Worm (Caenorhabditis elegans) whole organism, L4 larva: ENCODE results near the gene cyp-33C8.
A peak's percentile ranks its signal among the peaks of the same experiment; 100 is the strongest.

Source experiments
- D1046.2 ChIP-seq: fragments of 200-800 bp; sonication (Bioruptor generic); IDR thresholded peaks from 2 replicates; pipeline ENCODE4 v1.3.6; 2022; ENCODE audit warnings: missing genetic modification characterization, missing compliant biosample characterization
- F10B5.3 ChIP-seq: sonication (generic microtip); optimal IDR thresholded peaks from 2 replicates; lab custom pipeline; 2016; ENCODE audit warnings: mild to moderate bottlenecking, missing genetic modification characterization, missing compliant biosample characterization
- F26F4.8 ChIP-seq: fragments of 200-800 bp; sonication (Bioruptor generic); conservative IDR thresholded peaks from 2 replicates; pipeline ENCODE4 v1.3.6; 2022; ENCODE audit warnings: missing genetic modification characterization, missing compliant biosample characterization
- F49E8.2 ChIP-seq: sonication (generic microtip); optimal IDR thresholded peaks from 2 replicates; lab custom pipeline; 2016; ENCODE audit warnings: missing compliant biosample characterization, mild to moderate bottlenecking, missing genetic modification characterization, borderline replicate concordance
- Y48G9A.11 ChIP-seq: fragments of 200-800 bp; sonication (Bioruptor generic); IDR thresholded peaks from 2 replicates; pipeline ENCODE4 v1.3.6; 2022; ENCODE audit warnings: missing genetic modification reagents, missing genetic modification characterization, missing compliant biosample characterization
- Y75B8A.6 ChIP-seq: fragments of 200-800 bp; sonication (Bioruptor generic); IDR thresholded peaks from 2 replicates; pipeline ENCODE4 v1.3.6; 2022; ENCODE audit warnings: missing genetic modification reagents, missing genetic modification characterization, missing compliant biosample characterization
- ZK337.2 ChIP-seq: fragments of 200-800 bp; sonication (Bioruptor generic); IDR thresholded peaks from 2 replicates; pipeline ENCODE4 v1.3.6; 2022; ENCODE audit warnings: missing genetic modification reagents, missing genetic modification characterization, missing compliant biosample characterization
- aha-1 ChIP-seq: fragments of 150-350 bp; peaks from one replicate; lab custom pipeline; 2014; ENCODE audit warnings: missing biosample characterization, missing genetic modification characterization
- aly-2 ChIP-seq: sonication (generic microtip); optimal IDR thresholded peaks from 2 replicates; lab custom pipeline; 2018; ENCODE audit warnings: missing biosample characterization, missing genetic modification characterization
- ceh-20 ChIP-seq: fragments of 200-800 bp; sonication (Bioruptor generic); IDR thresholded peaks from 2 replicates; pipeline ENCODE4 v1.3.6; 2022; ENCODE audit warnings: missing genetic modification reagents, missing genetic modification characterization, missing compliant biosample characterization
- daf-12 ChIP-seq: fragments of 150-350 bp; optimal IDR thresholded peaks from 2 replicates; lab custom pipeline; 2014; ENCODE audit warnings: missing biosample characterization, missing genetic modification reagents, missing genetic modification characterization
- daf-16 ChIP-seq, 3 experiments: sonication (generic microtip); optimal IDR thresholded peaks; 2 replicates each; lab custom pipeline; 2016 to 2017; ENCODE audit warnings: missing genetic modification characterization in 3 of 3, missing genetic modification reagents in 3 of 3, mild to moderate bottlenecking in 2 of 3, missing compliant biosample characterization in 2 of 3, missing biosample characterization in 1 of 3, moderate library complexity in 1 of 3
- daf-19 ChIP-seq: fragments of 200-800 bp; sonication (Bioruptor generic); conservative IDR thresholded peaks from 2 replicates; pipeline ENCODE4 v1.3.6; 2022; ENCODE audit warnings: missing genetic modification characterization, missing compliant biosample characterization
- dmd-6 ChIP-seq: fragments of 200-800 bp; sonication (Bioruptor generic); IDR thresholded peaks from 2 replicates; pipeline ENCODE4 v1.3.6; 2022; ENCODE audit warnings: missing genetic modification reagents, missing genetic modification characterization, missing compliant biosample characterization
- dmd-8 ChIP-seq: fragments of 200-800 bp; sonication (Bioruptor generic); IDR thresholded peaks from 2 replicates; pipeline ENCODE4 v1.3.6; 2022; ENCODE audit warnings: missing genetic modification characterization, missing compliant biosample characterization
- dpl-1 ChIP-seq: fragments of 150-350 bp; optimal IDR thresholded peaks from 2 replicates; lab custom pipeline; 2014; ENCODE audit warnings: missing biosample characterization, missing genetic modification reagents, missing genetic modification characterization
- dve-1 ChIP-seq: sonication (generic microtip); optimal IDR thresholded peaks from 2 replicates; lab custom pipeline; 2017; ENCODE audit warnings: antibody characterized with exemption, mild to moderate bottlenecking, missing genetic modification characterization, missing compliant biosample characterization; ENCODE audit not compliant: insufficient read depth
- fkh-10 ChIP-seq: fragments of 150-350 bp; optimal IDR thresholded peaks from 2 replicates; lab custom pipeline; 2014; ENCODE audit warnings: missing biosample characterization, missing genetic modification reagents, missing genetic modification characterization
- gei-8 ChIP-seq: fragments of 200-800 bp; sonication (Bioruptor generic); optimal IDR thresholded peaks from 2 replicates; lab custom pipeline; 2018; ENCODE audit warnings: mild to moderate bottlenecking, missing genetic modification characterization, missing compliant biosample characterization
- hif-1 ChIP-seq, 2 experiments: sonication (generic microtip); optimal IDR thresholded peaks; 2 replicates each; lab custom pipeline; 2016 to 2017; ENCODE audit warnings: missing compliant biosample characterization in 2 of 2, missing genetic modification characterization in 2 of 2, missing genetic modification reagents in 2 of 2, missing genotype in 2 of 2, mild to moderate bottlenecking in 1 of 2
- hlh-11 ChIP-seq: fragments of 200-800 bp; sonication (Bioruptor generic); optimal IDR thresholded peaks from 2 replicates; lab custom pipeline; 2018; ENCODE audit warnings: mild to moderate bottlenecking, missing genetic modification characterization, missing compliant biosample characterization
- hlh-30 ChIP-seq: sonication (generic microtip); optimal IDR thresholded peaks from 2 replicates; lab custom pipeline; 2017; ENCODE audit warnings: antibody characterized with exemption, mild to moderate bottlenecking, missing genetic modification characterization, missing compliant biosample characterization; ENCODE audit not compliant: insufficient read depth
- lim-7 ChIP-seq: fragments of 200-800 bp; sonication (Bioruptor generic); IDR thresholded peaks from 2 replicates; pipeline ENCODE4 v1.3.6; 2022; ENCODE audit warnings: missing genetic modification characterization, missing compliant biosample characterization
- lin-1 ChIP-seq: fragments of 200-800 bp; sonication (Bioruptor generic); IDR thresholded peaks from 2 replicates; pipeline ENCODE4 v1.3.6; 2022; ENCODE audit warnings: missing genetic modification reagents, missing genetic modification characterization, missing compliant biosample characterization
- lin-13 ChIP-seq: fragments of 150-350 bp; optimal IDR thresholded peaks from 2 replicates; lab custom pipeline; 2014; ENCODE audit warnings: missing biosample characterization, missing genetic modification reagents, missing genetic modification characterization
- lin-15B ChIP-seq: fragments of 150-350 bp; sonication (generic microtip); optimal IDR thresholded peaks from 3 replicates; lab custom pipeline; 2014; ENCODE audit warnings: missing biosample characterization, missing genetic modification characterization
- lin-29 ChIP-seq: fragments of 200-800 bp; sonication (Bioruptor generic); IDR thresholded peaks from 2 replicates; pipeline ENCODE4 v1.3.6; 2022; ENCODE audit warnings: missing genetic modification reagents, missing genetic modification characterization, missing compliant biosample characterization
- lin-38 ChIP-seq: fragments of 200-800 bp; sonication (Bioruptor generic); IDR thresholded peaks from 2 replicates; pipeline ENCODE4 v1.3.6; 2022; ENCODE audit warnings: missing genetic modification reagents, missing genetic modification characterization, missing compliant biosample characterization
- mdl-1 ChIP-seq, 2 experiments: fragments of 150-350 bp in 1 of 2; sonication (generic microtip) in 1 of 2; optimal IDR thresholded peaks; 2 replicates each; lab custom pipeline; 2014 to 2017; ENCODE audit warnings: missing biosample characterization in 2 of 2, missing genetic modification characterization in 2 of 2
- mdt-29 ChIP-seq: fragments of 200-800 bp; sonication (Bioruptor generic); IDR thresholded peaks from 2 replicates; pipeline ENCODE4 v1.3.6; 2022; ENCODE audit warnings: missing genetic modification reagents, missing genetic modification characterization, missing compliant biosample characterization
- mep-1 ChIP-seq: fragments of 150-350 bp; sonication (generic microtip); optimal IDR thresholded peaks from 3 replicates; lab custom pipeline; 2014; ENCODE audit warnings: missing biosample characterization, missing genetic modification characterization
- mes-2 ChIP-seq: sonication (generic microtip); optimal IDR thresholded peaks from 2 replicates; lab custom pipeline; 2016; ENCODE audit warnings: missing genotype, mild to moderate bottlenecking, missing genetic modification characterization, missing compliant biosample characterization; ENCODE audit not compliant: poor library complexity, severe bottlenecking
- mxl-2 ChIP-seq: fragments of 200-800 bp; sonication (Bioruptor generic); conservative IDR thresholded peaks from 2 replicates; pipeline ENCODE4 v1.3.6; 2022; ENCODE audit warnings: missing genetic modification reagents, missing genetic modification characterization, missing compliant biosample characterization
- nhr-10 ChIP-seq: fragments of 150-350 bp; optimal IDR thresholded peaks from 2 replicates; lab custom pipeline; 2014; ENCODE audit warnings: missing biosample characterization, missing genetic modification characterization
- nhr-102 ChIP-seq: sonication (generic microtip); optimal IDR thresholded peaks from 2 replicates; lab custom pipeline; 2016; ENCODE audit warnings: mild to moderate bottlenecking, missing genetic modification characterization, moderate library complexity, missing compliant biosample characterization
- nhr-25 ChIP-seq: sonication (generic microtip); optimal IDR thresholded peaks from 2 replicates; lab custom pipeline; 2017; ENCODE audit warnings: missing genetic modification characterization, mild to moderate bottlenecking, missing compliant biosample characterization, antibody characterized with exemption, moderate library complexity, borderline replicate concordance; ENCODE audit not compliant: insufficient read depth
- nhr-28 ChIP-seq: fragments of 150-350 bp; optimal IDR thresholded peaks from 2 replicates; lab custom pipeline; 2014; ENCODE audit warnings: missing biosample characterization, missing genetic modification characterization
- nhr-41 ChIP-seq: fragments of 200-800 bp; sonication (Bioruptor generic); IDR thresholded peaks from 2 replicates; pipeline ENCODE4 v1.3.6; 2022; ENCODE audit warnings: missing genetic modification reagents, missing genetic modification characterization, missing compliant biosample characterization
- nhr-42 ChIP-seq: fragments of 200-800 bp; sonication (Bioruptor generic); IDR thresholded peaks from 2 replicates; pipeline ENCODE4 v1.3.6; 2022; ENCODE audit warnings: missing genetic modification characterization, missing compliant biosample characterization
- nhr-77 ChIP-seq: fragments of 150-350 bp; optimal IDR thresholded peaks from 2 replicates; lab custom pipeline; 2014; ENCODE audit warnings: missing biosample characterization, missing genetic modification characterization
- pha-4 ChIP-seq, 2 experiments: fragments of 150-350 bp in 1 of 2; fragments of 200-800 bp in 1 of 2; sonication (Bioruptor generic) in 1 of 2; IDR thresholded peaks in 1 of 2; optimal IDR thresholded peaks in 1 of 2; 2 replicates each; pipeline versions ENCODE4 v1.3.6 to Lab custom; 2014 to 2022; ENCODE audit warnings: missing genetic modification characterization in 2 of 2, missing genetic modification reagents in 2 of 2, missing biosample characterization in 1 of 2, missing compliant biosample characterization in 1 of 2
- php-3 ChIP-seq: fragments of 200-800 bp; sonication (Bioruptor generic); IDR thresholded peaks from 2 replicates; pipeline ENCODE4 v1.3.6; 2022; ENCODE audit warnings: missing genetic modification reagents, missing genetic modification characterization, missing compliant biosample characterization
- pqm-1 ChIP-seq: sonication (generic microtip); optimal IDR thresholded peaks from 2 replicates; lab custom pipeline; 2017; ENCODE audit warnings: missing biosample characterization, missing genetic modification characterization
- rbr-2 ChIP-seq: sonication (generic microtip); optimal IDR thresholded peaks from 2 replicates; lab custom pipeline; 2016; ENCODE audit warnings: missing genotype, missing genetic modification characterization, missing compliant biosample characterization
- sdz-12 ChIP-seq: fragments of 200-800 bp; sonication (Bioruptor generic); optimal IDR thresholded peaks from 2 replicates; lab custom pipeline; 2018; ENCODE audit warnings: mild to moderate bottlenecking, missing genetic modification characterization, missing compliant biosample characterization
- tra-1 ChIP-seq: fragments of 200-800 bp; sonication (Bioruptor generic); IDR thresholded peaks from 2 replicates; pipeline ENCODE4 v1.3.6; 2022; ENCODE audit warnings: missing genetic modification reagents, missing genetic modification characterization, missing compliant biosample characterization
- unc-39 ChIP-seq: sonication (generic microtip); optimal IDR thresholded peaks from 2 replicates; lab custom pipeline; 2017; ENCODE audit warnings: missing biosample characterization, missing genetic modification characterization
- unc-62 ChIP-seq, 3 experiments: fragments of 150-350 bp in 1 of 3; sonication (generic microtip); optimal IDR thresholded peaks in 2 of 3; peaks in 1 of 3; 1 replicate in 1 of 3; 2 replicates in 2 of 3; lab custom pipeline; 2014 to 2017; ENCODE audit warnings: missing biosample characterization in 3 of 3, missing genetic modification characterization in 3 of 3, missing genetic modification reagents in 3 of 3, missing genotype in 1 of 3
- ztf-7 ChIP-seq: fragments of 150-350 bp; optimal IDR thresholded peaks from 2 replicates; lab custom pipeline; 2014; ENCODE audit warnings: missing biosample characterization, missing genetic modification characterization

Gene cyp-33C8

ce11 chrV:3776946-3777345 is 26.4 kb downstream of the cyp-33C8 start:
- no peak for TF ChIP-seq daf-12
- TF ChIP-seq mdl-1 (tag; optimal IDR thresholded peaks at IDR 0.05; lab: Kevin White, UChicago): peak in 1 of 2 experiments; percentile 61
- TF ChIP-seq dmd-8 (GFP tag; lab: Robert Waterston, UW): 0 out of 2 replicates have a peak, but pooled peaks have one; percentile 51
- peak; percentile 9 for TF ChIP-seq nhr-102 (tag; lab: Kevin White, UChicago)
- no peak for TF ChIP-seq mes-2 (tag; lab: Kevin White, UChicago)
- no peak for TF ChIP-seq nhr-41 (GFP tag; lab: Robert Waterston, UW)
- no peak for TF ChIP-seq mxl-2 (GFP tag; lab: Robert Waterston, UW)
- no peak for TF ChIP-seq ztf-7 (tag; lab: Kevin White, UChicago)
- TF ChIP-seq aly-2 (tag; lab: Kevin White, UChicago): no peak
- no peak for TF ChIP-seq fkh-10 (GFP tag; lab: Kevin White, UChicago)
- TF ChIP-seq ceh-20: no peak
- TF ChIP-seq nhr-25 (tag; lab: Kevin White, UChicago): no peak
- no peak for TF ChIP-seq lin-38 (GFP tag; lab: Robert Waterston, UW)
- no peak for TF ChIP-seq gei-8 (GFP tag; lab: Kevin White, UChicago)
- no peak for TF ChIP-seq lim-7 (GFP tag; lab: Robert Waterston, UW)
- no peak for TF ChIP-seq pha-4 (GFP tag; IDR thresholded peaks at IDR 0.05; lab: Robert Waterston, UW)
- TF ChIP-seq pha-4 (tag; optimal IDR thresholded peaks at IDR 0.05; lab: Kevin White, UChicago): peak; percentile 18
- peak; percentile 58 for TF ChIP-seq hlh-30 (tag; lab: Kevin White, UChicago)
- TF ChIP-seq aha-1 (tag; lab: Kevin White, UChicago): peak; percentile 100
- 0 out of 2 replicates have a peak, but pooled peaks have one; percentile 38 for TF ChIP-seq lin-1 (GFP tag; lab: Robert Waterston, UW)
- TF ChIP-seq daf-19 (GFP tag; lab: Robert Waterston, UW): no peak
- no peak for TF ChIP-seq tra-1 (GFP tag; lab: Robert Waterston, UW)
- TF ChIP-seq sdz-12 (GFP tag; lab: Kevin White, UChicago): no peak
- TF ChIP-seq daf-16 (GFP tag; optimal IDR thresholded peaks at IDR 0.05; lab: Kevin White, UChicago): no peak
- TF ChIP-seq daf-16 (tag; optimal IDR thresholded peaks at IDR 0.05; lab: Kevin White, UChicago): peak; percentile 84
- peak; percentile 6 for TF ChIP-seq mep-1
- TF ChIP-seq lin-13: no peak
- no peak for TF ChIP-seq dpl-1 (GFP tag; lab: Kevin White, UChicago)
- no peak for TF ChIP-seq rbr-2 (tag; lab: Kevin White, UChicago)
- TF ChIP-seq nhr-42 (GFP tag; lab: Robert Waterston, UW): no peak
- no peak for TF ChIP-seq lin-29 (GFP tag; lab: Robert Waterston, UW)
- TF ChIP-seq Y75B8A.6: no peak
- TF ChIP-seq nhr-28: peak; percentile 64
- peak; percentile 86 to 98 for TF ChIP-seq hif-1 (tag; optimal IDR thresholded peaks at IDR 0.05; lab: Kevin White, UChicago)
- TF ChIP-seq F10B5.3 (tag; lab: Kevin White, UChicago): no peak
- TF ChIP-seq hlh-11 (tag; lab: Kevin White, UChicago): peak; percentile 72
- TF ChIP-seq nhr-10 (tag; lab: Kevin White, UChicago): no peak
- no peak for TF ChIP-seq mdt-29 (GFP tag; lab: Robert Waterston, UW)
- TF ChIP-seq pqm-1 (tag; lab: Kevin White, UChicago): peak; percentile 52
- TF ChIP-seq unc-39 (tag; lab: Kevin White, UChicago): no peak
- TF ChIP-seq php-3 (GFP tag; lab: Robert Waterston, UW): 0 out of 2 replicates have a peak, but pooled peaks have one; percentile 21
- peak; percentile 82 for TF ChIP-seq dmd-6 (GFP tag; lab: Robert Waterston, UW)
- TF ChIP-seq D1046.2: no peak
- no peak for TF ChIP-seq F49E8.2 (tag; lab: Kevin White, UChicago)
- peak; percentile 77 for TF ChIP-seq dve-1
- peak; percentile 2 for TF ChIP-seq nhr-77
- peak in 1 of 2 experiments; percentile 74 for TF ChIP-seq unc-62 (GFP tag; optimal IDR thresholded peaks at IDR 0.05 in 1 of 2; lab: Kevin White, UChicago)
- no peak for TF ChIP-seq unc-62 (tag; optimal IDR thresholded peaks at IDR 0.05; lab: Kevin White, UChicago)
- no peak for TF ChIP-seq Y48G9A.11 (GFP tag; lab: Robert Waterston, UW)
- no peak for TF ChIP-seq lin-15B
- no peak for TF ChIP-seq F26F4.8 (GFP tag; lab: Robert Waterston, UW)
- TF ChIP-seq ZK337.2 (GFP tag; lab: Robert Waterston, UW): no peak
